Worm (Caenorhabditis elegans) whole organism, mixed stage, embryonic: ENCODE results near the gene C49C8.2.
A peak's percentile ranks its signal among the peaks of the same experiment; 100 is the strongest.

Source experiments
- M03D4.4 ChIP-seq: sonication (generic microtip); optimal IDR thresholded peaks from 2 replicates; lab custom pipeline; 2017; ENCODE audit warnings: mild to moderate bottlenecking, missing genetic modification characterization, missing compliant biosample characterization
- bed-3 ChIP-seq: fragments of 200-800 bp; sonication (Bioruptor generic); optimal IDR thresholded peaks from 3 replicates; lab custom pipeline; 2018; ENCODE audit warnings: mild to moderate bottlenecking, missing genetic modification characterization, moderate library complexity, missing compliant biosample characterization
- blmp-1 ChIP-seq: fragments of 150-350 bp; optimal IDR thresholded peaks from 2 replicates; lab custom pipeline; 2014; ENCODE audit warnings: missing biosample characterization, missing genetic modification characterization
- ceh-39 ChIP-seq: fragments of 150-350 bp; optimal IDR thresholded peaks from 2 replicates; lab custom pipeline; 2014; ENCODE audit warnings: missing biosample characterization, missing genetic modification characterization
- ceh-43 ChIP-seq: fragments of 200-800 bp; sonication (Bioruptor generic); optimal IDR thresholded peaks from 2 replicates; lab custom pipeline; 2018; ENCODE audit warnings: mild to moderate bottlenecking, missing genetic modification characterization, moderate library complexity, missing compliant biosample characterization
- ceh-83 ChIP-seq: fragments of 200-800 bp; sonication (Bioruptor generic); optimal IDR thresholded peaks from 2 replicates; lab custom pipeline; 2018; ENCODE audit warnings: mild to moderate bottlenecking, missing genetic modification characterization, missing compliant biosample characterization
- ces-1 ChIP-seq: fragments of 150-350 bp; optimal IDR thresholded peaks from 2 replicates; lab custom pipeline; 2014; ENCODE audit warnings: missing biosample characterization, missing genetic modification reagents, missing genetic modification characterization
- drap-1 ChIP-seq: fragments of 200-800 bp; sonication (Bioruptor generic); optimal IDR thresholded peaks from 3 replicates; lab custom pipeline; 2018; ENCODE audit warnings: mild to moderate bottlenecking, missing genetic modification characterization, missing compliant biosample characterization
- elt-1 ChIP-seq: sonication (generic microtip); optimal IDR thresholded peaks from 2 replicates; lab custom pipeline; 2017; ENCODE audit warnings: missing genetic modification characterization, mild to moderate bottlenecking, missing compliant biosample characterization, antibody characterized with exemption, moderate library complexity, borderline replicate concordance; ENCODE audit not compliant: insufficient read depth
- elt-3 ChIP-seq: fragments of 150-350 bp; optimal IDR thresholded peaks from 2 replicates; lab custom pipeline; 2014; ENCODE audit warnings: missing biosample characterization, missing genetic modification characterization
- flh-1 ChIP-seq: fragments of 200-800 bp; sonication (Bioruptor generic); optimal IDR thresholded peaks from 2 replicates; lab custom pipeline; 2018; ENCODE audit warnings: mild to moderate bottlenecking, missing genetic modification characterization, moderate library complexity, missing compliant biosample characterization
- ham-2 ChIP-seq: fragments of 200-800 bp; sonication (Bioruptor generic); optimal IDR thresholded peaks from 2 replicates; lab custom pipeline; 2018; ENCODE audit warnings: mild to moderate bottlenecking, missing genetic modification characterization, missing compliant biosample characterization
- hlh-1 ChIP-seq: fragments of 150-350 bp; optimal IDR thresholded peaks from 2 replicates; lab custom pipeline; 2014; ENCODE audit warnings: missing biosample characterization, missing genetic modification reagents, missing genetic modification characterization
- lin-13 ChIP-seq: fragments of 150-350 bp; optimal IDR thresholded peaks from 2 replicates; lab custom pipeline; 2014; ENCODE audit warnings: missing biosample characterization, missing genetic modification characterization
- lsy-2 ChIP-seq: fragments of 150-350 bp; optimal IDR thresholded peaks from 2 replicates; lab custom pipeline; 2014; ENCODE audit warnings: missing biosample characterization, missing genetic modification characterization
- mls-2 ChIP-seq: sonication (generic microtip); optimal IDR thresholded peaks from 2 replicates; lab custom pipeline; 2016; ENCODE audit warnings: mild to moderate bottlenecking, missing genetic modification characterization, moderate library complexity, missing compliant biosample characterization
- nhr-12 ChIP-seq: fragments of 150-350 bp; optimal IDR thresholded peaks from 2 replicates; lab custom pipeline; 2014; ENCODE audit warnings: missing biosample characterization, missing genetic modification characterization
- nhr-2 ChIP-seq: fragments of 150-350 bp; optimal IDR thresholded peaks from 2 replicates; lab custom pipeline; 2014; ENCODE audit warnings: missing biosample characterization, missing genetic modification characterization
- nhr-237 ChIP-seq: fragments of 150-350 bp; optimal IDR thresholded peaks from 2 replicates; lab custom pipeline; 2014; ENCODE audit warnings: missing biosample characterization, missing genetic modification characterization
- nhr-28 ChIP-seq: fragments of 150-350 bp; optimal IDR thresholded peaks from 2 replicates; lab custom pipeline; 2014; ENCODE audit warnings: missing biosample characterization, missing genetic modification characterization
- nhr-76 ChIP-seq: sonication (generic microtip); optimal IDR thresholded peaks from 2 replicates; lab custom pipeline; 2017; ENCODE audit warnings: missing biosample characterization, missing genetic modification characterization
- pha-4 ChIP-seq: fragments of 150-350 bp; optimal IDR thresholded peaks from 2 replicates; lab custom pipeline; 2018; ENCODE audit warnings: missing biosample characterization, missing genetic modification reagents, missing genetic modification characterization
- sem-2 ChIP-seq: fragments of 200-800 bp; sonication (Bioruptor generic); optimal IDR thresholded peaks from 2 replicates; lab custom pipeline; 2018; ENCODE audit warnings: mild to moderate bottlenecking, missing genetic modification characterization, missing compliant biosample characterization
- sptf-1 ChIP-seq: sonication (generic microtip); optimal IDR thresholded peaks from 2 replicates; lab custom pipeline; 2017; ENCODE audit warnings: mild to moderate bottlenecking, missing genetic modification characterization, moderate library complexity, missing compliant biosample characterization
- tbx-8 ChIP-seq: fragments of 200-800 bp; sonication (Bioruptor generic); optimal IDR thresholded peaks from 2 replicates; lab custom pipeline; 2018; ENCODE audit warnings: mild to moderate bottlenecking, missing genetic modification characterization, moderate library complexity, missing compliant biosample characterization
- unc-120 ChIP-seq: sonication (generic microtip); optimal IDR thresholded peaks from 2 replicates; lab custom pipeline; 2017; ENCODE audit warnings: missing genetic modification characterization, missing compliant biosample characterization; ENCODE audit not compliant: poor library complexity, severe bottlenecking
- unc-39 ChIP-seq: fragments of 150-350 bp; optimal IDR thresholded peaks from 2 replicates; lab custom pipeline; 2014; ENCODE audit warnings: missing biosample characterization, missing genetic modification characterization
- unc-62 ChIP-seq: fragments of 150-350 bp; optimal IDR thresholded peaks from 2 replicates; lab custom pipeline; 2014; ENCODE audit warnings: missing biosample characterization, missing genetic modification reagents, missing genetic modification characterization
- zip-8 ChIP-seq: fragments of 150-350 bp; optimal IDR thresholded peaks from 2 replicates; lab custom pipeline; 2014; ENCODE audit warnings: missing biosample characterization, missing genetic modification characterization
- ztf-11 ChIP-seq: fragments of 150-350 bp; optimal IDR thresholded peaks from 2 replicates; lab custom pipeline; 2014; ENCODE audit warnings: missing biosample characterization, missing genetic modification characterization

Gene C49C8.2

DNA sequence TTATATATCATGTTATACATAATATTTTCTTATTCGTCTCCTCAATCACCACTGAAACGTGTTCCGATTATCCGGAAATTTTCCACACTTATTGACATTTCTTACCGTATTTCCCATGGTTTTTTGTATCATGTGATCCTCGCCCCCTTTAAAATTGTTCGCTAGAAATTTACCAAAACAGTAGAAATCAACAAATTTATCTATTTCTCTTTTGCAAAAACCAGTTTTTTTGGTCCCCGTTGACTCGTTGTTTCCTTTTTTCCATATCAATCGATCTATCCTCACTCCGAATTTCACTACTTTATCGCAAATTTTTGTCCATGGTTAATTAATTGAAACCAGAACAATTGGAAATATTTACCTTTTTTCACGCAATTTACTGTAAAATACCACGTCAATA lies 25.2 kb upstream of the C49C8.2 start:
- TF ChIP-seq unc-120 (tag; lab: Kevin White, UChicago) (no peak), flh-1 (GFP tag; lab: Kevin White, UChicago) (no peak), ceh-43 (GFP tag; lab: Kevin White, UChicago) (no peak), ceh-39 (tag; lab: Kevin White, UChicago) (no peak), hlh-1 (tag; lab: Kevin White, UChicago) (no peak), drap-1 (GFP tag; lab: Kevin White, UChicago) (no peak), nhr-76 (tag; lab: Kevin White, UChicago) (no peak), nhr-2 (tag; lab: Kevin White, UChicago) (no peak), ceh-83 (no peak), nhr-28 (tag; lab: Kevin White, UChicago) (no peak), ham-2 (no peak), elt-1 (tag; lab: Kevin White, UChicago) (no peak), lin-13 (tag; lab: Kevin White, UChicago) (no peak), nhr-237 (tag; lab: Kevin White, UChicago) (no peak), tbx-8 (GFP tag; lab: Kevin White, UChicago) (no peak), elt-3 (no peak), nhr-12 (tag; lab: Kevin White, UChicago) (no peak)
- TF ChIP-seq, all 35 proteins: peak for 0

DNA sequence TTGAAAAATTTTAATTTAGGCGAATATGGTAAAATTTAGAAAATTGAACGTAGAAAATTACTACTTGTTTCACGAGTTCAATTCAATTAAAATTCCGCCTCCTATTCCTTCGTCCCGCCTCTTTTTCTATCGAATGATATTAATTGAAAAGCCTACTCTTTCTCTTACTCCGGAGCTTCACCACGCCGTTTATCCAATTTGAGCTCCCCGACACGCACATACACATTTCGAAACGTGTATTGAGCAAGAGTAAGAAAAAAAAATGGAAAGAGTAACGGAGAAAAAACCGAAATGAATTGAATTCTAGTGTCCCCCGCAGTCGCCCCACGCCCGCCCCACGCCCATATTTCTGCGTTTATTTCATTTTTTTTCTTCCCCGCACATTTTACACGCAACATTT lies 24.6 kb upstream of the C49C8.2 start:
- TF ChIP-seq zip-8 (tag; lab: Kevin White, UChicago) (no peak), ceh-43 (GFP tag; lab: Kevin White, UChicago) (no peak), nhr-76 (tag; lab: Kevin White, UChicago) (no peak), lsy-2 (tag; lab: Kevin White, UChicago) (no peak), ces-1 (GFP tag; lab: Kevin White, UChicago) (peak; percentile 78)
- TF ChIP-seq, all 35 proteins: peak for 1

DNA sequence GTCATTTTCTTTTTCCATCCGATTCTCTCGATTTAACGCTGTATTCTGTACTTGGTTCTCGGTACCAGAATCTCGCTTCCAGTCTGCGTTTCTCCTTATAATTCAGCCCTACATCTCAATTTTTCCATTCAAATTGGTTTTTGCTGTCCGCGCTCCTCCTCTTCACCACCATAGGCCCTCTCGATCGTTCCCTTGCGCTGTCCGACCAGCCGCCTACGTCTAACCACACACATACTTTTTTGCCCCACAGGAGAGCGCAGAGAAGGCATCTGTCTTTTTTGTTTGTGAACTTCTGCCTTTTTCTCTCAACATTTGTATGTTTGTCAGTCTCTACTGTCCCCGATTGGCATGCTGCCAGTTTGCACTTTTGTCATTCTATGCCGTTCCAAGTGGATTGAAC lies 23.6 kb upstream of the C49C8.2 start, which contains the start of gene F42A9.11:
F42A9.11 (plus strand) TSS at position 310 of the 400 bp plus-strand sequence.
- TF ChIP-seq hlh-1 (tag; lab: Kevin White, UChicago), result peak; percentile 6
- TF ChIP-seq blmp-1, result no peak
- TF ChIP-seq ces-1 (GFP tag; lab: Kevin White, UChicago), result no peak
- TF ChIP-seq zip-8 (tag; lab: Kevin White, UChicago), result no peak
- no peak for TF ChIP-seq nhr-2 (tag; lab: Kevin White, UChicago)
- TF ChIP-seq elt-3, result no peak
- no peak for TF ChIP-seq nhr-12 (tag; lab: Kevin White, UChicago)

DNA sequence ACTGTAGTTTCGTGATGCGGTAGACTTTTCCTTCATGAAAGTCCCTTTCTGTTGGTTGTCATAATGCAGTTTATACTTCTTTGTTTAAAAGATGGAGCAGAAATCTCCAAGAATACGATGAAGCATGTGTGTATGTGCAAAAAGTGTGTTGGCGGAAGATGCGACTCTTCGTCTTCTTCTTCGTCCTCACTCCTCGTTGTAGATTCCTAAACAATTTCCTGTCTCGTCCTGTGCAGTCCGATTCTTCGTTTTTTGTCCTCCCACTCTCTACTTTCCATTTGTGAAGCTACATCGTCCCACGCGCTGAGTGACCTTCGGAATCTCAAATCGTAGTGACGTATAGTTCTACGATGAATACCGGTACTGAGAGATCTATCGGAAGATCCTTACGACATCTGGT lies 22.6 kb upstream of the C49C8.2 start:
- TF ChIP-seq sptf-1 (tag; lab: Kevin White, UChicago) (no peak), ceh-43 (GFP tag; lab: Kevin White, UChicago) (no peak), unc-120 (tag; lab: Kevin White, UChicago) (no peak), sem-2 (GFP tag; lab: Kevin White, UChicago) (no peak), elt-3 (no peak), M03D4.4 (tag; lab: Kevin White, UChicago) (no peak), ceh-39 (tag; lab: Kevin White, UChicago) (no peak), tbx-8 (GFP tag; lab: Kevin White, UChicago) (no peak), mls-2 (tag; lab: Kevin White, UChicago) (no peak), ceh-83 (no peak), unc-39 (no peak), zip-8 (tag; lab: Kevin White, UChicago) (no peak), hlh-1 (tag; lab: Kevin White, UChicago) (no peak), flh-1 (GFP tag; lab: Kevin White, UChicago) (no peak), ztf-11 (tag; lab: Kevin White, UChicago) (no peak), pha-4 (tag; lab: Kevin White, UChicago) (no peak), ham-2 (no peak), bed-3 (GFP tag; lab: Kevin White, UChicago) (no peak)

DNA sequence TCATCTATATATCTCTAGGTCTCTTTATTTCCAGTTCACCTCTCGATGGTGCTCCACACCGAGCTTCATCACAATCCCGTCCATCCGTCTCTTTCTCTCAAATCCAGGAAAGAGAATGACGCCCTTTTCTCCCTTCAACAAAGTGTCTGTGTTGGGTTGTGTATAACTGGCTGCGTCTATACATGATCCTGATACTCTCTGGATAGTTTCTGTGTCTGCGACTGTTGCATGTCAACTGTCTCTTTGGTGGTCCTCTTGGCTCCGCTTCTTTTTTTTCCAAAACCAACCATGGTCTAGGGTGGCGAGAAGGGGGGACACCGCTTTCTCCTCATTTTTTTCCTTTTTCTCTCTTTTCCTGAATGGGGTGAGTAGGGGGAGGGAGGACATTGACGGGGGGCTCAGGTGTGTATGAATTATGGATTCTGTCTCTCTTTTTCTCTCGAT lies 21.3 kb upstream of the C49C8.2 start:
- TF ChIP-seq hlh-1 (tag; lab: Kevin White, UChicago) (peak; percentile 59), ceh-83 (no peak), ceh-39 (tag; lab: Kevin White, UChicago) (no peak), nhr-237 (tag; lab: Kevin White, UChicago) (peak; percentile 1), ces-1 (GFP tag; lab: Kevin White, UChicago) (peak; percentile 27), drap-1 (GFP tag; lab: Kevin White, UChicago) (peak; percentile 4), unc-120 (tag; lab: Kevin White, UChicago) (peak; percentile 94), unc-62 (peak; percentile 67)
- TF ChIP-seq, all 35 proteins: peak for 6
